Worm (Caenorhabditis elegans) whole organism, young adult: ENCODE measurements around the gene Y79H2A.4.
"Not testable (repeated sequence)": the region's sequence is repeated elsewhere in the genome, so short reads cannot be mapped to it uniquely, and the experiment has no call there.

ENCODE experiments used
- F10E7.11 ChIP-seq: sonication (generic microtip); optimal IDR thresholded peaks from 2 replicates; lab custom pipeline; 2017; ENCODE audit warnings: mild to moderate bottlenecking, missing genetic modification characterization, moderate library complexity, missing compliant biosample characterization
- F37B4.10 ChIP-seq: fragments of 200-800 bp; sonication (Bioruptor generic); IDR thresholded peaks from 2 replicates; pipeline ENCODE4 v1.3.6; 2022; ENCODE audit warnings: missing genetic modification characterization, missing compliant biosample characterization
- F39B2.1 ChIP-seq: fragments of 200-800 bp; sonication (Bioruptor generic); IDR thresholded peaks from 2 replicates; pipeline ENCODE4 v1.3.6; 2022; ENCODE audit warnings: missing genetic modification reagents, missing genetic modification characterization, missing compliant biosample characterization
- F57A8.1 ChIP-seq: fragments of 200-800 bp; sonication (Bioruptor generic); optimal IDR thresholded peaks from 2 replicates; lab custom pipeline; 2018; ENCODE audit warnings: mild to moderate bottlenecking, missing genetic modification characterization, moderate library complexity, missing compliant biosample characterization
- T07F8.4 ChIP-seq: sonication (generic microtip); optimal IDR thresholded peaks from 2 replicates; lab custom pipeline; 2016; ENCODE audit warnings: mild to moderate bottlenecking, missing genetic modification characterization, moderate library complexity, missing compliant biosample characterization
- Y53G8AR.9 ChIP-seq: fragments of 200-800 bp; sonication (Bioruptor generic); conservative IDR thresholded peaks from 2 replicates; pipeline ENCODE4 v1.3.6; 2022; ENCODE audit warnings: missing genetic modification reagents, missing genetic modification characterization, missing compliant biosample characterization
- Y95B8A.8 ChIP-seq: fragments of 200-800 bp; sonication (Bioruptor generic); IDR thresholded peaks from 2 replicates; pipeline ENCODE4 v1.3.6; 2022; ENCODE audit warnings: missing genetic modification reagents, missing genetic modification characterization, missing compliant biosample characterization
- akir-1 ChIP-seq: fragments of 200-800 bp; sonication (Bioruptor generic); optimal IDR thresholded peaks from 2 replicates; lab custom pipeline; 2018; ENCODE audit warnings: mild to moderate bottlenecking, missing genetic modification characterization, moderate library complexity, missing compliant biosample characterization
- aptf-2 ChIP-seq: fragments of 200-800 bp; sonication (Bioruptor generic); conservative IDR thresholded peaks from 2 replicates; pipeline ENCODE4 v1.3.6; 2022; ENCODE audit warnings: missing genetic modification reagents, missing genetic modification characterization, missing compliant biosample characterization
- attf-3 ChIP-seq: fragments of 200-800 bp; sonication (Bioruptor generic); conservative IDR thresholded peaks from 2 replicates; pipeline ENCODE4 v1.3.6; 2022; ENCODE audit warnings: missing genetic modification reagents, missing genetic modification characterization, missing compliant biosample characterization
- bed-1 ChIP-seq: fragments of 200-800 bp; sonication (Bioruptor generic); IDR thresholded peaks from 2 replicates; pipeline ENCODE4 v1.3.6; 2022; ENCODE audit warnings: missing genetic modification reagents, missing genetic modification characterization, missing compliant biosample characterization
- ccch-3 ChIP-seq: fragments of 200-800 bp; sonication (Bioruptor generic); optimal IDR thresholded peaks from 2 replicates; lab custom pipeline; 2018; ENCODE audit warnings: mild to moderate bottlenecking, missing genetic modification characterization, missing compliant biosample characterization
- dox-1 ChIP-seq: fragments of 200-800 bp; sonication (Bioruptor generic); IDR thresholded peaks from 2 replicates; pipeline ENCODE4 v1.3.6; 2022; ENCODE audit warnings: missing genetic modification reagents, missing genetic modification characterization, missing compliant biosample characterization
- egrh-3 ChIP-seq: fragments of 200-800 bp; sonication (Bioruptor generic); IDR thresholded peaks from 2 replicates; pipeline ENCODE4 v1.3.6; 2022; ENCODE audit warnings: missing genetic modification reagents, missing genetic modification characterization, missing compliant biosample characterization
- him-1 ChIP-seq: sonication (generic microtip); optimal IDR thresholded peaks from 2 replicates; lab custom pipeline; 2016; ENCODE audit warnings: missing genotype, missing genetic modification reagents, missing genetic modification characterization, missing compliant biosample characterization
- hmg-1.2 ChIP-seq: fragments of 200-800 bp; sonication (Bioruptor generic); IDR thresholded peaks from 2 replicates; pipeline ENCODE4 v1.3.6; 2022; ENCODE audit warnings: missing genetic modification reagents, missing genetic modification characterization, missing compliant biosample characterization
- hsf-1 ChIP-seq: fragments of 200-800 bp; sonication (Bioruptor generic); IDR thresholded peaks from 2 replicates; pipeline ENCODE4 v1.3.6; 2022; ENCODE audit warnings: missing genetic modification reagents, missing genetic modification characterization, missing compliant biosample characterization
- let-526 ChIP-seq: fragments of 200-800 bp; sonication (Bioruptor generic); IDR thresholded peaks from 2 replicates; pipeline ENCODE4 v1.3.6; 2022; ENCODE audit warnings: missing genetic modification reagents, missing genetic modification characterization, missing compliant biosample characterization
- let-607 ChIP-seq, 2 experiments: fragments of 200-800 bp in 1 of 2; sonication (Bioruptor generic) in 1 of 2; sonication (generic microtip) in 1 of 2; optimal IDR thresholded peaks; 2 replicates each; lab custom pipeline; 2016 to 2018; ENCODE audit warnings: mild to moderate bottlenecking in 2 of 2, missing compliant biosample characterization in 2 of 2, missing genetic modification characterization in 2 of 2, moderate library complexity in 2 of 2, missing genotype in 1 of 2
- lin-26 ChIP-seq: fragments of 200-800 bp; sonication (Bioruptor generic); IDR thresholded peaks from 2 replicates; pipeline ENCODE4 v1.3.6; 2022; ENCODE audit warnings: missing genetic modification reagents, missing genetic modification characterization, missing compliant biosample characterization
- lin-35 ChIP-seq, 3 experiments: fragments of 150-350 bp in 2 of 3; sonication (generic microtip) in 1 of 3; optimal IDR thresholded peaks; 2 replicates each; lab custom pipeline; 2014 to 2018; ENCODE audit warnings: missing biosample characterization in 3 of 3, missing genetic modification characterization in 3 of 3, missing genetic modification reagents in 3 of 3
- madf-6 ChIP-seq: fragments of 200-800 bp; sonication (Bioruptor generic); IDR thresholded peaks from 2 replicates; pipeline ENCODE4 v1.3.6; 2022; ENCODE audit warnings: missing genetic modification reagents, missing genetic modification characterization, missing compliant biosample characterization
- mxl-1 ChIP-seq: sonication (generic microtip); optimal IDR thresholded peaks from 2 replicates; lab custom pipeline; 2016; ENCODE audit warnings: missing genetic modification characterization, missing compliant biosample characterization
- nfyb-1 ChIP-seq: fragments of 200-800 bp; sonication (Bioruptor generic); IDR thresholded peaks from 2 replicates; pipeline ENCODE4 v1.3.6; 2022; ENCODE audit warnings: missing genetic modification reagents, missing genetic modification characterization, missing compliant biosample characterization
- nhr-120 ChIP-seq: fragments of 200-800 bp; sonication (Bioruptor generic); IDR thresholded peaks from 2 replicates; pipeline ENCODE4 v1.3.6; 2022; ENCODE audit warnings: missing genetic modification characterization, missing compliant biosample characterization
- rpc-1 ChIP-seq, 2 experiments: fragments of 150-350 bp in 1 of 2; sonication (generic microtip) in 1 of 2; optimal IDR thresholded peaks; 2 replicates each; lab custom pipeline; 2014 to 2018; ENCODE audit warnings: missing biosample characterization in 1 of 2, missing genetic modification characterization in 1 of 2, missing genetic modification reagents in 1 of 2, missing genotype in 1 of 2
- sdz-38 ChIP-seq: sonication (generic microtip); optimal IDR thresholded peaks from 2 replicates; lab custom pipeline; 2016; ENCODE audit warnings: missing genotype, missing genetic modification characterization, missing compliant biosample characterization
- snpc-4 ChIP-seq, 5 experiments: fragments of 150-350 bp in 1 of 5; sonication (generic microtip) in 4 of 5; optimal IDR thresholded peaks; 2 replicates each; lab custom pipeline; 2014 to 2018; ENCODE audit warnings: missing genetic modification characterization in 5 of 5, missing biosample characterization in 3 of 5, antibody characterized with exemption in 2 of 5, mild to moderate bottlenecking in 2 of 5, missing compliant biosample characterization in 2 of 5, missing genotype in 2 of 5, moderate library complexity in 2 of 5, missing genetic modification reagents in 1 of 5
- somi-1 ChIP-seq: fragments of 200-800 bp; sonication (Bioruptor generic); optimal IDR thresholded peaks from 2 replicates; lab custom pipeline; 2018; ENCODE audit warnings: mild to moderate bottlenecking, missing genetic modification characterization, missing compliant biosample characterization
- unc-62 ChIP-seq: fragments of 150-350 bp; optimal IDR thresholded peaks from 2 replicates; lab custom pipeline; 2014; ENCODE audit warnings: missing biosample characterization, missing genetic modification reagents, missing genetic modification characterization
- zfh-2 ChIP-seq: fragments of 200-800 bp; sonication (Bioruptor generic); conservative IDR thresholded peaks from 2 replicates; pipeline ENCODE4 v1.3.6; 2022; ENCODE audit warnings: missing genetic modification reagents, missing genetic modification characterization, missing compliant biosample characterization
- ztf-3 ChIP-seq: fragments of 200-800 bp; sonication (Bioruptor generic); optimal IDR thresholded peaks from 2 replicates; lab custom pipeline; 2018; ENCODE audit warnings: mild to moderate bottlenecking, missing genetic modification characterization, missing compliant biosample characterization

The Y79H2A.4 gene

DNA sequence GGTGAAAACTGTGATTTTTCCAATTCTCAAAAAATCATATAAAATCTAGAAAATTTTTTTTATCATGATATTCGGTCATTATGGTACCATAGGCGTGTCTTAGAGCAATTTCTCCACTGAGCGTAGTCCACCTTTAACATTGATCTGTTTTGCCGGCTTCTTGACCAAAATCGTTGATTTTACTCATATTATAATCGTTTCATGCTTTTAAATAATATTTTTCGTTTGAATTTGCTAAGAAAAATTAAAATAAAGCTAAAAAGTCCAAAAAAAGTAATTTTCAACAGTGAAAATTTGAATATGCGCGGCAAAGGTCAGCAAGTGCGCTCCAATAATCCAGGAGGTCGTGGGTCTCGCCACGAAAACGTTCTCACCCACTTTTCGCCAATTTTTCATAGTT lies at the start of gene Y79H2A.4:
Y79H2A.4 (plus strand) TSS at position 301 of the 400 bp plus-strand sequence.
- TF ChIP-seq let-526 (GFP tag; lab: Robert Waterston, UW) = no peak
- TF ChIP-seq madf-6 (GFP tag; lab: Robert Waterston, UW) = no peak
- TF ChIP-seq lin-35 (GFP tag; optimal IDR thresholded peaks at IDR 0.05; lab: Kevin White, UChicago) = no peak
- no peak for TF ChIP-seq F57A8.1 (GFP tag; lab: Kevin White, UChicago)
- no peak for TF ChIP-seq somi-1
- no peak for TF ChIP-seq lin-26 (GFP tag; lab: Robert Waterston, UW)
- no peak for TF ChIP-seq T07F8.4
- no peak for TF ChIP-seq Y53G8AR.9 (GFP tag; lab: Robert Waterston, UW)
- no peak for TF ChIP-seq ztf-3 (GFP tag; lab: Kevin White, UChicago)
- TF ChIP-seq snpc-4 (GFP tag; optimal IDR thresholded peaks at IDR 0.05; lab: Kevin White, UChicago) = no peak
- TF ChIP-seq snpc-4 (tag; optimal IDR thresholded peaks at IDR 0.05; lab: Kevin White, UChicago) = no peak
- no peak for TF ChIP-seq hmg-1.2 (GFP tag; lab: Robert Waterston, UW)
- no peak for TF ChIP-seq sdz-38
- no peak for TF ChIP-seq akir-1 (GFP tag; lab: Kevin White, UChicago)
- TF ChIP-seq unc-62 = no peak
- TF ChIP-seq let-607 (tag; optimal IDR thresholded peaks at IDR 0.05; lab: Kevin White, UChicago) = no peak

DNA sequence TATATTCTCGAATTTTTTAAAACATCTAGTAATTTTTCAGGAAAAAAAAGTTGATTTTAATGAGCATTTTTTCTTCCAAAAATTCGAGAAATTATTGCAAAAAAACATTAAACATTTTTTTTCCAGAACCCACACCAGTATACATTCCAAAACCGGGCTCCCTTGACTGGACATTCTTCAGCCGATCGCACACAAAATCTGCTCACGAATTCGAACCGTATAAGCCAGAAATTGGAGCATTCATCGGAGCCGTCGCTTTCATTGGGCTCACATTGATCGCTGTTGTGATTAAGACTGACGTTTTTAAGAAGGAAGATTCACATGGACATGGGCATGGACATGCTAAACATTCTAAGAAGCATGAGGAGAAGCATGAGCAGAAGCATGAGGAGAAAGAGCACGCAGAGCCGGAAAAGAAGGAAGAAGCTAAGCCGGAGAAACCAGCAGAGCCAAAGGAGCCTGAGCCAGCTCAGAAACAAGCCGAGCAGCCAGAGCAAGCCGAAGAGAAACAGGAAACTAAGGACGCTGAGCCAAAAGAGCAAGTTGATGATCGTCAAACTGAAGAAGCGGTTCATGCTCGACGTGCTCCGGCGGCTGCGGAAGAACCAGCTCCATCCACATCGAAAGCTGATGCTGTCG lies 49.3 kb upstream of the Y79H2A.4 start:
- TF ChIP-seq zfh-2 (GFP tag; lab: Robert Waterston, UW) (peak; percentile 81), T07F8.4 (no peak), ccch-3 (GFP tag; lab: Kevin White, UChicago) (no peak), nhr-120 (GFP tag; lab: Robert Waterston, UW) (no peak), egrh-3 (peak; percentile 13; the same call in 1 of the 2 replicates), aptf-2 (GFP tag; lab: Robert Waterston, UW) (no peak), F39B2.1 (GFP tag; lab: Robert Waterston, UW) (no peak), mxl-1 (no peak), attf-3 (GFP tag; lab: Robert Waterston, UW) (no peak), bed-1 (GFP tag; lab: Robert Waterston, UW) (no peak), F10E7.11 (no peak)

- TF ChIP-seq hmg-1.2 (GFP tag; lab: Robert Waterston, UW) (no peak), F37B4.10 (GFP tag; lab: Robert Waterston, UW) (0 out of 2 replicates have a peak, but pooled peaks have one; percentile 24), nfyb-1 (GFP tag; lab: Robert Waterston, UW) (peak; percentile 61; the same call in 1 of the 2 replicates)
- TF ChIP-seq, all 124 proteins: peak for 2
Observed at ce11 chrIII:11995783-11996182, 45.3 kb upstream of the Y79H2A.4 start.

ce11 chrIII:11999543-11999942 lies 41.6 kb upstream of the Y79H2A.4 start:
- TF ChIP-seq him-1 (peak; percentile 64), Y95B8A.8 (GFP tag; lab: Robert Waterston, UW) (no peak)
- TF ChIP-seq, all 124 proteins: peak for 1

- TF ChIP-seq hsf-1 (peak; percentile 96), rpc-1 (optimal IDR thresholded peaks at IDR 0.05; lab: Kevin White, UChicago) (peak; percentile 43), madf-6 (GFP tag; lab: Robert Waterston, UW) (0 out of 2 replicates have a peak, but pooled peaks have one; percentile 21), dox-1 (GFP tag; lab: Robert Waterston, UW) (peak; percentile 20; the same call in 1 of the 2 replicates)
- not testable (repeated sequence) for TF ChIP-seq rpc-1 (tag; optimal IDR thresholded peaks at IDR 0.05; lab: Kevin White, UChicago)
Observed at ce11 chrIII:12001461-12001860, 39.6 kb upstream of the Y79H2A.4 start.
